Worm (Caenorhabditis elegans): ENCODE measurements around the gene pudl-1.

pudl-1 gene

DNA sequence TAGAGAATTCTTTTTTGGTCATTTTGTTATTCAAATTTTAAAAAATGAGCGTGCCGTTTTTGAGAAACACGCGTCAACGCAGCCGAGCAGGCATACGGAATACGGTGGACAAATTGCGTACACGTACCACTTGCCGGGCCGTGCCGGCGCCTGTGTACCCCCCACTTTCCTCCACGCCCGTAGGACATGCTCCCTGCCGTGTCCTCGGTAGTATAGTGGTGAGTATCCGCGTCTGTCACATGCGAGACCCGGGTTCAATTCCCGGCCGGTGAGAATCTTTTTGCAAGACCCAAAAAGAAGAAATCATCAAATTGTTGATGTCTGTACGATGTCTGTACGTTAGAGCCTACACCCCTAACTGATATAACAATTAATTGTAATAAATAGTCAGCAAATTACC is 24.6 kb upstream of the pudl-1 start (continued):
- TF ChIP-seq aly-2 (tag; optimal IDR thresholded peaks at IDR 0.05) (no peak), lin-29 (GFP tag; IDR thresholded peaks at IDR 0.05) (0 out of 2 replicates have a peak, but pooled peaks have one; percentile 19), pqm-1 (tag; optimal IDR thresholded peaks at IDR 0.05) (no peak), ctbp-1 (GFP tag; IDR thresholded peaks at IDR 0.05) (no peak), snpc-1.2 (GFP tag; IDR thresholded peaks at IDR 0.05) (no peak), daf-12 (tag; optimal IDR thresholded peaks at IDR 0.05) (no peak), mep-1 (tag; optimal IDR thresholded peaks at IDR 0.05) (no peak), egl-27 (tag; optimal IDR thresholded peaks at IDR 0.05) (no peak), dmd-9 (GFP tag; IDR thresholded peaks at IDR 0.05) (0 out of 2 replicates have a peak, but pooled peaks have one; percentile 48), pha-4 (GFP tag; IDR thresholded peaks at IDR 0.05) (0 out of 2 replicates have a peak, but pooled peaks have one; percentile 18), pha-4 (tag; optimal IDR thresholded peaks at IDR 0.05) (no peak), D1046.2 (GFP tag; IDR thresholded peaks at IDR 0.05) (0 out of 2 replicates have a peak, but pooled peaks have one; percentile 34), set-16 (GFP tag; IDR thresholded peaks at IDR 0.05) (peak; percentile 41), nhr-237 (tag; optimal IDR thresholded peaks at IDR 0.05) (no peak), lin-1 (GFP tag; IDR thresholded peaks at IDR 0.05) (no peak), nhr-77 (tag; optimal IDR thresholded peaks at IDR 0.05) (no peak), nhr-28 (tag; optimal IDR thresholded peaks at IDR 0.05) (no peak), lin-38 (GFP tag; IDR thresholded peaks at IDR 0.05) (peak; percentile 58), zfp-3 (GFP tag; conservative IDR thresholded peaks at IDR 0.05) (no peak), nhr-10 (tag; optimal IDR thresholded peaks at IDR 0.05) (no peak), mdl-1 (tag; optimal IDR thresholded peaks at IDR 0.05) (no peak), hlh-11 (tag; optimal IDR thresholded peaks at IDR 0.05) (no peak), snpc-4 (tag; optimal IDR thresholded peaks at IDR 0.05) (no peak), nhr-11 (tag; optimal IDR thresholded peaks at IDR 0.05) (no peak), daf-19 (GFP tag; conservative IDR thresholded peaks at IDR 0.05) (no peak), F10B5.3 (tag; optimal IDR thresholded peaks at IDR 0.05) (no peak), unc-130 (GFP tag; optimal IDR thresholded peaks at IDR 0.05) (peak; percentile 3), jun-1 (tag; optimal IDR thresholded peaks at IDR 0.05) (no peak)

DNA sequence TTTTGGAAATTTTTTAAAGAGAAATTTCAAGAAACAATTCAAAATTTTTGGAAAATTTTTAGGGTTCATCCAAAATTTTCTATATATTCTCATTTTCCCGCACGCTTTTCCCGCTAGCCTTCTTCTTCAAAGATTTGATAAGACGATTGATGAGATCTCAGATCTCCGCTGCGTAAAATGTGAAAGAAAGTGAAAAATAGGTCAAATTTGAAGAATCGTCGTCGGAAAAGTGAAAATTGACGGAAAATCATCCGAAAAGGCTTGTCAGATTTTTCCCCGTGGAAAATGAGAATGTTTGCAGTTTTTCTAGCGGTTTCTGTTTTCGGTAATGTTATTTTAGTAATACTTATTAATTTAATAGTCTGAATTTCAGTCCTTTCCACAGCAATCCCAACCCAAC is 23.5 kb upstream of the pudl-1 start, which contains the start of gene Y54G2A.76:
Y54G2A.76 (plus strand) TSS at position 203 of the 400 bp plus-strand sequence.
- TF ChIP-seq arid-1 (GFP tag; conservative IDR thresholded peaks at IDR 0.05) (no peak), zip-11 (GFP tag; IDR thresholded peaks at IDR 0.05) (no peak), lin-38 (GFP tag; IDR thresholded peaks at IDR 0.05) (no peak), F44E2.7 (GFP tag; IDR thresholded peaks at IDR 0.05) (no peak), spr-3 (GFP tag; optimal IDR thresholded peaks at IDR 0.05) (no peak), php-3 (GFP tag; IDR thresholded peaks at IDR 0.05) (no peak), nhr-76 (tag; optimal IDR thresholded peaks at IDR 0.05) (no peak), egl-27 (tag; optimal IDR thresholded peaks at IDR 0.05) (no peak), dmd-6 (GFP tag; IDR thresholded peaks at IDR 0.05) (no peak), lin-15B (tag; optimal IDR thresholded peaks at IDR 0.05) (no peak), unc-130 (GFP tag; optimal IDR thresholded peaks at IDR 0.05) (no peak), tag-97 (GFP tag; IDR thresholded peaks at IDR 0.05) (no peak)

DNA sequence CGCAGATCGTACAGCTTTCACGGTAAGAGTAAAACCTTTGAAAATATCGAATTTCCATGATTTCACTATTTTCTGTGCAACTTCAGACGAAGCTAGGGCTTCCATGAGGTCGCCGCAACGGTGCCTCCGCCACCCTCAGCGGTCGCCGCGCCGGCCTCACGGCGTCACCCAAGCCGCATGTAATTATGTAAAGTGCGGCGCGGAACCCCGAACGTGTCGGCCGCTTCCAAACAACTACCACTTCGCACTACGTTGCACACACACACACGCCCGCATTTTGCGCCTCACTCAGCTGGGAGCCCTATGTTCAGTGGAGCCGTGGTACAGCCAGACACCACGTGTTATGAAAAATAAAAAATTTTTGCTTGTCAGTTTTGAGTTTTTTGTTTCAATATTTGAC is 15.7 kb upstream of the pudl-1 start:
- TF ChIP-seq madf-9 (GFP tag; conservative IDR thresholded peaks at IDR 0.05) = 0 out of 2 replicates have a peak, but pooled peaks have one; percentile 23
- no peak for TF ChIP-seq nhr-11 (tag; optimal IDR thresholded peaks at IDR 0.05)
- peak; percentile 24 for TF ChIP-seq aha-1 (tag)
- peak; percentile 82 for TF ChIP-seq set-16 (GFP tag; IDR thresholded peaks at IDR 0.05)

DNA sequence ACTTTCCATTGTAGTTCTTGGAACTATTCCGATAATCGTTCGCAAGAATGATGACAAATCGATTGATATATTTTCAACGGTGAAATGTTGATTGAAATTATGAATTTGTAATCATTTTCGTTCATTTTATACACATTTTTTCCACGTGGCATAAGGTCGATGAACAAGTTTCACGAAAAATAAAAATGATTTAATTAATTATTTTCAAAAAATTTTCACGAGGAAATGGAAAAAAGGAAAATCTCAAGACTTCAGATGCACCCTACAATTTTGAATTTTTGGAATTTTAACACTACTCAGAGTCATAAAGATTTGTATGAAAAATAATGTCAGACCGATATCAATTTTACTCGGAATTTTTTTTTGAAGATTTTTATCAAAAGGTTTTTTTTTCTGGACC is 13.1 kb upstream of the pudl-1 start, which contains the start of gene Y54G2A.13:
Y54G2A.13 (minus strand) TSS at position 101 of the 400 bp plus-strand sequence.
- TF ChIP-seq mxl-2 (GFP tag; conservative IDR thresholded peaks at IDR 0.05) (no peak), fkh-10 (GFP tag; optimal IDR thresholded peaks at IDR 0.05) (no peak), nhr-11 (tag; optimal IDR thresholded peaks at IDR 0.05) (no peak), nhr-41 (GFP tag; IDR thresholded peaks at IDR 0.05) (no peak), T26A8.4 (GFP tag; IDR thresholded peaks at IDR 0.05) (no peak), nhr-237 (tag; optimal IDR thresholded peaks at IDR 0.05) (no peak), lim-7 (GFP tag; IDR thresholded peaks at IDR 0.05) (no peak), saeg-2 (GFP tag; IDR thresholded peaks at IDR 0.05) (no peak), tra-1 (GFP tag; IDR thresholded peaks at IDR 0.05) (no peak), madf-9 (GFP tag; conservative IDR thresholded peaks at IDR 0.05) (no peak), Y75B8A.6 (GFP tag; IDR thresholded peaks at IDR 0.05) (no peak), unc-130 (GFP tag; optimal IDR thresholded peaks at IDR 0.05) (no peak), pqm-1 (tag; optimal IDR thresholded peaks at IDR 0.05) (no peak), Y105C5A.15 (GFP tag; IDR thresholded peaks at IDR 0.05) (no peak)
